Fruit fly (Drosophila melanogaster): ENCODE data around the gene CG10481.

Gene CG10481

dm6 chr2L:19912277-19912676, 19.9 kb upstream of the CG10481 start, which contains the start of gene TotF:
Gene TotF, minus strand, starts transcription at chr2L:19912377.
- no peak for TF ChIP-seq Dll (optimal IDR thresholded peaks at IDR 0.05)
- no peak for TF ChIP-seq EcR (GFP tag; optimal IDR thresholded peaks at IDR 0.05)
- TF ChIP-seq CG8478 (optimal IDR thresholded peaks at IDR 0.05) = no peak
- TF ChIP-seq usp (GFP tag; optimal IDR thresholded peaks at IDR 0.05) = no peak
- no peak for TF ChIP-seq psq (optimal IDR thresholded peaks at IDR 0.05)
- TF ChIP-seq pan (optimal IDR thresholded peaks at IDR 0.05) = no peak

DNA sequence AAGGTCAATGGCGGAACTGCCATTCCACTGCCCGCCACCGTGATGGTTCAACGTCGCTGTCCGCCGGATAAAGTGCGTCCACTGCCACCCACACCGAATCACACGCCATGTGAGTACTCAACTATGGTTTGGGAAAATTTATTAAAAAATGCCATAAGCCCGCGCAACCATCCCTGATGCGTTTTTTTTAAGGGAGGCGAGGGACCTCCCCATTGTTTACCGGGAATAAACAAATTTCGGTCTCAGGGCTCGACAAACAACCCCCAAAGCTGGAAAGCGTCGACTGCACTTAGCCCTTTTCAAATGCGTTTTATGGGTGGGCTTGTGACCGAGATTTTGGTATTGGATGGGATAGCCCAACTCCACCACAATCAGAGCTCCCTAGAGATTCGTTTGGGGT, 15.4 kb upstream of the CG10481 start:
- no peak for TF ChIP-seq usp (GFP tag; optimal IDR thresholded peaks at IDR 0.05)
- TF ChIP-seq psq (optimal IDR thresholded peaks at IDR 0.05) = no peak
- TF ChIP-seq pan (optimal IDR thresholded peaks at IDR 0.05) = no peak
- no peak for TF ChIP-seq Dll (optimal IDR thresholded peaks at IDR 0.05)
- no peak for TF ChIP-seq EcR (GFP tag; optimal IDR thresholded peaks at IDR 0.05)
- no peak for TF ChIP-seq CG8478 (optimal IDR thresholded peaks at IDR 0.05)

dm6 chr2L:19905233-19905632, 12.9 kb upstream of the CG10481 start:
- TF ChIP-seq usp (GFP tag; optimal IDR thresholded peaks at IDR 0.05) (no peak), Dll (optimal IDR thresholded peaks at IDR 0.05) (no peak), CG8478 (optimal IDR thresholded peaks at IDR 0.05) (no peak), pan (optimal IDR thresholded peaks at IDR 0.05) (no peak), psq (optimal IDR thresholded peaks at IDR 0.05) (no peak), EcR (GFP tag; optimal IDR thresholded peaks at IDR 0.05) (no peak)

DNA sequence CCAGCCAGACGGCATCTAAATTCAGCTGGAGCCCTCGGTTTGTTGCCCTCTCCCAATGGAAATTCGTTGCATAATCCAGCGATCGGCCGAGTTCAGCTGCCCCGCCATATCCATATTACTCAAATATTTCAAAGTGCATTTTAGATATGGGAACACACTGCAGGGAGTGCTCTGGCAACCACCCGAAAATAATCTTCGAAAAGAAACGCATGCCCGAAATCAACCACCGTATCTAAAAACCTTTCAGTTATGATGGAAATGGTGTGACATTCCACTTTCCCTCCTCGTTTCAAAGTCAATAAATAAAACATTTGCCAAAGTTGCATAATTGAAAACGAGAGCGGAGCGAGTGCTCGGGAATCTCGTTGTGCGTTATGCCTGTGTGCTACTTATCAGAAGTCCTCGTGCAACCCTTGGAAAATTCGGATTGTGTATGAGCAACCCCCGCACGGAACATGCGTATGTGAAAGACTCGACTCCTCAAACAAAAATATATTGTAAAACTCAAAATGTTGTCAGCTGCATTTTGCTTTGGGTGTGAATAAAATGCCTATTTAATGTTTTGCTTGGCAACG, 10.4 kb upstream of the CG10481 start:
- TF ChIP-seq pan (optimal IDR thresholded peaks at IDR 0.05) = no peak
- no peak for TF ChIP-seq EcR (GFP tag; optimal IDR thresholded peaks at IDR 0.05)

dm6 chr2L:19899498-19899897, 7.1 kb upstream of the CG10481 start:
- no peak for TF ChIP-seq usp (GFP tag; optimal IDR thresholded peaks at IDR 0.05)
- no peak for TF ChIP-seq psq (optimal IDR thresholded peaks at IDR 0.05)
- no peak for TF ChIP-seq pan (optimal IDR thresholded peaks at IDR 0.05)
- TF ChIP-seq EcR (GFP tag; optimal IDR thresholded peaks at IDR 0.05) = no peak
- TF ChIP-seq Dll (optimal IDR thresholded peaks at IDR 0.05) = no peak
- TF ChIP-seq CG8478 (optimal IDR thresholded peaks at IDR 0.05) = no peak

- TF ChIP-seq Dll (optimal IDR thresholded peaks at IDR 0.05) (no peak), pan (optimal IDR thresholded peaks at IDR 0.05) (no peak), EcR (GFP tag; optimal IDR thresholded peaks at IDR 0.05) (no peak), CG8478 (optimal IDR thresholded peaks at IDR 0.05) (no peak), usp (GFP tag; optimal IDR thresholded peaks at IDR 0.05) (no peak), psq (optimal IDR thresholded peaks at IDR 0.05) (no peak)
Measured at dm6 chr2L:19898540-19899300, 6.4 kb upstream of the CG10481 start.

dm6 chr2L:19897027-19897426, 4.7 kb upstream of the CG10481 start:
- TF ChIP-seq psq (optimal IDR thresholded peaks at IDR 0.05) = no peak
- TF ChIP-seq pan (optimal IDR thresholded peaks at IDR 0.05) = no peak
- TF ChIP-seq usp (GFP tag; optimal IDR thresholded peaks at IDR 0.05) = no peak
- TF ChIP-seq Dll (optimal IDR thresholded peaks at IDR 0.05) = no peak
- no peak for TF ChIP-seq EcR (GFP tag; optimal IDR thresholded peaks at IDR 0.05)
- no peak for TF ChIP-seq CG8478 (optimal IDR thresholded peaks at IDR 0.05)

DNA sequence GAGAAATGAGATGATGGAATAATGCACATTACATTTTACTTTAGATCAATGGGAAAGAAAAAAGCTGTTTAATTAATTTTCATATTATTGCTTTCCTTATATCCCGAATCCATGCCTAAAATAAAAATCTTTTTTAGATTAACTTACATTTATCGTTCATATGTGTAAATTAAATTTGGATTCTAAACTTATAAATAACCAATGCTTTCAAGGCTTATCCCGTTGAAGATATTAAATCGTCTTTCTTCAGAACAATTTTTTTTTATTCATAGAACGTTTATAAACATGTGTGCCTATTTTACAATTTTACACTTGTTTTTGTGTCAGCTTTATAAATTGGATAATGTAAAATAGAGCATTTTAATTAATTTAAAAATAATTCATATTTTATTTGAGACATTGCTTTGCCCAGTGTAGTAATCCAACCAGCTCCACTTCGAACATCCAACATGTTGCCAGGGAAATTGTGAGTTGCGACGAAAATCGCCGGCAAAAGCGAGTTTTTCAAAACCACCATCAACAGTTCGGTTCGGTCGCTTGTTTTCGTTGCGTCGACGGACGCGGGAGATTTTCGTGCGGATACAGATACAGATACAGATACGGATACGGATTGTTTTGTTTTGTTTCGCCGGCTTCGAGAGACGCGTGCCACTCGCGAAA, 3.3 kb upstream of the CG10481 start:
- no peak for TF ChIP-seq Dll (optimal IDR thresholded peaks at IDR 0.05)
- TF ChIP-seq EcR (GFP tag; optimal IDR thresholded peaks at IDR 0.05) = no peak
- no peak for TF ChIP-seq pan (optimal IDR thresholded peaks at IDR 0.05)
- no peak for TF ChIP-seq psq (optimal IDR thresholded peaks at IDR 0.05)
- no peak for TF ChIP-seq usp (GFP tag; optimal IDR thresholded peaks at IDR 0.05)
- no peak for TF ChIP-seq CG8478 (optimal IDR thresholded peaks at IDR 0.05)

DNA sequence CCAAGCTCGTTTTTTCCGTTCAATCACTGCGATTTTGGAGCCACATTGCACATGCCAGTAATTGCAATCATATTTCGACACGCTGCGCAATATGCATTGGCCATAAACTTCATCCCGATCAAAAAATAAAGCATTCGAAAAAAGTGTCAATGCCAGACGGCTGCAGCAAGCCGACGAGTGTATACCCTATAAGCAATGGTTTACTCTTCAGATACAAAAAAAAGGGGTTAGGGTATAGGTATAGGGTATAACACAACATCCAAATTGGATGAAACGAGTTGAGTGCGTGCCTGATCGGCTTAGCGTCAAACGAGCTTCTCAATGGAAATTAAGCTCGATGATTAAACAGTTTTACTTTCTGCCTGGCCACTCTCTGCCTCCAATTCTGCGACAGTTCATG, 2.5 kb upstream of the CG10481 start:
- no peak for TF ChIP-seq usp (GFP tag; optimal IDR thresholded peaks at IDR 0.05)
- no peak for TF ChIP-seq pan (optimal IDR thresholded peaks at IDR 0.05)

DNA sequence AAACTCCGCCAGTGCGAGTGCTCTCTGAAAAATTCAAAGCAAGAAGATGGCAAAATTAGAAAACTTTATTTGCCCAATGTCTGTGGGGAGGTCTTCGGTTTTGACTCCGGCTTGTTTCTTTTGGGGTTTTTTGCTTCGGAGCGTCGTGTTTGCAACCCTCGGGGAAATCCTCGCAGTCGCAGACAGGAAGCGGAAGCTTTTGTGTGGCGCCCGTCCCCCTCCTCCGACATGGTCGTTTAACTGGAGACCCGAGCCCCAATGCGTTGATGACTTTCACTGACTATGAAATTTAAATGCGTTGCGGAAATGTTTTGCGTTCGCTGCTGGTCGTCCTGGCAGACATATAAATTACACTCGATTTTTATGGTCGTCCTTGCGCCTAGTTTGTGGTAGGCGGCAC, 4.0 kb downstream of the CG10481 start:
- TF ChIP-seq EcR (GFP tag; optimal IDR thresholded peaks at IDR 0.05) (no peak), Dll (optimal IDR thresholded peaks at IDR 0.05) (no peak), psq (optimal IDR thresholded peaks at IDR 0.05) (no peak), usp (GFP tag; optimal IDR thresholded peaks at IDR 0.05) (no peak), CG8478 (optimal IDR thresholded peaks at IDR 0.05) (no peak), pan (optimal IDR thresholded peaks at IDR 0.05) (no peak)

DNA sequence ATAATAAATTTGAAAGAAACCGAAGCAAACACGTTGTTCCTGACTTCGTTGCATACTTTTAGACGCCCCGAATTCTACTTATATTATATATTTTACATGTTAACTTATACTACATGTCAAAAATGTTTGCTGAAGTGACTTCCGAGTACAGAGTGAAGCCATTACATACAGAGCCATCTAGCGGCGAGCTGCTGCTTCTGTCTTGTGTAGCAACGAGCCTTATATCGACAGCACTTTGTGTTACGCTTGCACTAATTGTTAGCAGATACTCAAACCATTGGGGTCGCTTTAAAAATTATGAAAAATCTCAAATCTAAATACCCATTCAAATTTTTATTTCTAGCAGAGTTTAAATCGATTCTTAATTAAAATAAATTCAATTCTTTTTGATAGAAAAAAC, 4.9 kb downstream of the CG10481 start:
- TF ChIP-seq psq (optimal IDR thresholded peaks at IDR 0.05) (no peak), CG8478 (optimal IDR thresholded peaks at IDR 0.05) (no peak), pan (optimal IDR thresholded peaks at IDR 0.05) (no peak), EcR (GFP tag; optimal IDR thresholded peaks at IDR 0.05) (no peak), usp (GFP tag; optimal IDR thresholded peaks at IDR 0.05) (no peak), Dll (optimal IDR thresholded peaks at IDR 0.05) (no peak)

DNA sequence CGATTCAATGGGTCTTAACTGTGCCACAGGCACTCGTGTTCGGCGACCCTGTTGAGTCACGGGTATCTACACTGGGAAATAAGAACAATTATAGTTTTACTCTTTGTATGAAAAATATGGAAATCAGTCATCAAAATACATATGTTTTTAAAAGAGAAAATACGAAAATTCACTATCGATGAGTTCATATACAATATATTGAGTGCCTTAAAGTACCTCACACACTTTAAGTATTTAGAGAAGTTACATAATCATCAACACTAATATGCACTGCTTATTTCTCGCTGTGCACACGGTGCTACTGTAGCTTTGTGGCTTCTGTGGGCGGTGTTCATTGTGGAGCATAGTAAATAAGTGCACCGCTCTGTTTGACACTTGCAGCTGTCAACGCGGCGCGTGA, 7.9 kb downstream of the CG10481 start:
- TF ChIP-seq EcR (GFP tag; optimal IDR thresholded peaks at IDR 0.05) = no peak
- TF ChIP-seq Dll (optimal IDR thresholded peaks at IDR 0.05) = no peak
- no peak for TF ChIP-seq CG8478 (optimal IDR thresholded peaks at IDR 0.05)
- TF ChIP-seq usp (GFP tag; optimal IDR thresholded peaks at IDR 0.05) = no peak
- no peak for TF ChIP-seq psq (optimal IDR thresholded peaks at IDR 0.05)
- no peak for TF ChIP-seq pan (optimal IDR thresholded peaks at IDR 0.05)
